Worm (Caenorhabditis elegans): Measurements from ENCODE around the gene kin-30.
"Not testable (repeated sequence)": the region's sequence is repeated elsewhere in the genome, so short reads cannot be mapped to it uniquely, and the experiment has no call there.

kin-30 gene

DNA sequence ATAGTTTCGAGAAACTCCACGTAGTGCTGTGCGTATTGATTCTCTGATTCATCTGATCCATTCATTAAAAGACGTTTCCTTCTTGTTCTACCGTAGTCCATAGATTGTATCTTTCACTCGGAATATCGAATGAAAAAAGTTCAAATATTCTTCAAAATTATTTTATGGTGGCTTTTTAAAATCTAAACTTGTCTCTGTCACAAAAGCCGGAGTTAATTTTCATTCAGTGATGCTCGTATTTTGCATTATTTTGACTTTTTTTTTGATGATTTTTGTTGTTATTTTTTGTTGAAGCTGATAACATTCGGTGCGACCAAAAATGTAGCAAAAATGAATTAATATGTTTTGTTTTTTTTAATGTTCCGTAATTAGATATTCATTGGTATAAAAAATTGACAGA is 8.9 kb upstream of the kin-30 start, which contains the start of gene nhr-164:
nhr-164 (minus strand) TSS at position 101 of the 400 bp plus-strand sequence.
- TF ChIP-seq nhr-20 (tag; optimal IDR thresholded peaks at IDR 0.05) (no peak), nhr-47 (tag; optimal IDR thresholded peaks at IDR 0.05) (no peak), ztf-4 (tag; optimal IDR thresholded peaks at IDR 0.05) (no peak), lin-15B (tag; optimal IDR thresholded peaks at IDR 0.05) (no peak), fkh-4 (tag; optimal IDR thresholded peaks at IDR 0.05; ENCODE audit: borderline replicate concordance) (no peak)

DNA sequence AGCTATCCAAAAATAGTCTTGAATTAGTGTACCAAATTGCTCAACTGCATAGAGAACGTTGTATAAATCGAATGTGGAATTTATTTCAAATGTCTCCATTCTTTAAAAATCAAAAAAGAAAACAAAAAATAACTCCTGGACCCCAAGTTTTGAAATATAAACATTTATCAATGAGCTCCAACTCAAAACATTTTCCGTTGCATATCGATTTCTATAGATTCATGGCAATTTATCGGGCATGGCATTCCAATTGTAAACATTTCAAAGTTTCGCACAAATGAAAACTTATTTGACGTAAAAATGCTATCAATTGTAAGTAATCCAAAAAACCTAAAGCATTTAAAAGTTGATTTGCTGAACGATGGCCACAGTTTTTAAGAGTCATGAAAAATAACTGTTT is 6.0 kb upstream of the kin-30 start, which contains the start of gene srw-12:
srw-12 (minus strand) TSS at position 101 of the 400 bp plus-strand sequence.
- TF ChIP-seq ama-1 (optimal IDR thresholded peaks at IDR 0.05) (no peak), ceh-90 (tag; optimal IDR thresholded peaks at IDR 0.05) (no peak), efl-1 (optimal IDR thresholded peaks at IDR 0.05) (no peak), efl-1 (GFP tag; optimal IDR thresholded peaks at IDR 0.05 in 1 of 2) (no peak), ceh-88 (GFP tag; IDR thresholded peaks at IDR 0.05) (no peak), mep-1 (tag; optimal IDR thresholded peaks at IDR 0.05) (no peak), xbp-1 (tag; optimal IDR thresholded peaks at IDR 0.05) (no peak), aha-1 (tag; optimal IDR thresholded peaks at IDR 0.05) (no peak), ets-5 (GFP tag; IDR thresholded peaks at IDR 0.05) (no peak), ztf-4 (tag; optimal IDR thresholded peaks at IDR 0.05) (no peak), zip-4 (GFP tag; optimal IDR thresholded peaks at IDR 0.05) (no peak)

DNA sequence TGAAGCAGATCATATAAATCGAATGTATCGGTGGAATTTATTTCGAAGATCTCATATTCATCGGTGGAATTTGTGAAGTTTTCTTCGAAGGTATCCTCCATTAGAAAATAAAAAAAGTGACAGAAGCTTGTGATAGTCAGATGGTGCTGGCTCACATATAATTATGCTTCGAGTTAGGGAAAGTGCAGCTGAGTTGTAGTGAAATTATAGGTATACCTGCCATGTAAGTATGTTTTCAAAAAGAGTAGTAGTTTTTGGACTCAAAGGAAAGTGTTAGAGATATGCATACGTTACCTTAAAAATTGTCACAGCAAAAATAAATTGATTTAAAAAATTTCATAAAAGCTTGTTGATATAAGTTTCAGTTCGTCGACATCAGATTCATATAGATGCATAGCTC is 4.3 kb upstream of the kin-30 start, which contains the start of gene srw-11:
srw-11 (minus strand) TSS at position 101 of the 400 bp plus-strand sequence.
- TF ChIP-seq zag-1 (tag; optimal IDR thresholded peaks at IDR 0.05), result no peak
- no peak for TF ChIP-seq mep-1 (tag; optimal IDR thresholded peaks at IDR 0.05)
- no peak for TF ChIP-seq unc-98 (GFP tag; IDR thresholded peaks at IDR 0.05)
- TF ChIP-seq efl-3 (GFP tag; optimal IDR thresholded peaks at IDR 0.05), result no peak
- no peak for TF ChIP-seq xbp-1 (tag; optimal IDR thresholded peaks at IDR 0.05)
- TF ChIP-seq nhr-12 (tag; optimal IDR thresholded peaks at IDR 0.05), result no peak

DNA sequence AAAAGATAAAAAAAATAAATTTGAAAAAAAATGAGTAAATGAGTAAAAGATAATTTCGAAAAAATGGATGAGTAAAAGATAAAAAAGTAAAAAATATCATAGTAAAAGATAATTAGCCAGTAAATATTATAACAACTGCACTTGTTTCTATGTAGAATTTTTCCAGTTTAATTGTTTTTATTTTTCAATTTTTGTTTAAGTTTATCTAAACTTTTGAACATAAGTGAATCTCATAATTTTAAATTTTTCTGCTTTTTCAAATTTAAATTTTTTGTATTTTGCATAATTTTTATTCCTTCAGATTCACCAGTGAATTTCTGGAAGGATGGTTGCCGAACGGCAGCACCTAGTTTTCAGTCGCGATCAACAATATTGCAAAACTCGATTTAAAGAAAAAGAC is 3.3 kb upstream of the kin-30 start, which contains the start of gene chil-12:
chil-12 (plus strand) TSS at position 301 of the 400 bp plus-strand sequence.
- no peak for TF ChIP-seq elt-3 (tag; optimal IDR thresholded peaks at IDR 0.05)
- TF ChIP-seq nhr-28 (tag; optimal IDR thresholded peaks at IDR 0.05), result no peak
- no peak for TF ChIP-seq aly-2 (tag; optimal IDR thresholded peaks at IDR 0.05)
- no peak for TF ChIP-seq Y116A8C.19 (tag; optimal IDR thresholded peaks at IDR 0.05; ENCODE audit: borderline replicate concordance)
- TF ChIP-seq nhr-71 (tag; optimal IDR thresholded peaks at IDR 0.05), result no peak
- TF ChIP-seq hlh-4 (tag; optimal IDR thresholded peaks at IDR 0.05), result no peak
- no peak for TF ChIP-seq C16A3.4 (tag; optimal IDR thresholded peaks at IDR 0.05)
- TF ChIP-seq fkh-8 (tag; optimal IDR thresholded peaks at IDR 0.05), result no peak
- TF ChIP-seq ceh-8 (GFP tag; optimal IDR thresholded peaks at IDR 0.05), result no peak
- TF ChIP-seq sptf-1 (tag; optimal IDR thresholded peaks at IDR 0.05), result no peak
- TF ChIP-seq irx-1 (tag; optimal IDR thresholded peaks at IDR 0.05), result no peak
- TF ChIP-seq nhr-19 (GFP tag; conservative IDR thresholded peaks at IDR 0.05), result no peak
- no peak for TF ChIP-seq egl-13 (tag; optimal IDR thresholded peaks at IDR 0.05)
- no peak for TF ChIP-seq ztf-4 (tag; optimal IDR thresholded peaks at IDR 0.05)

DNA sequence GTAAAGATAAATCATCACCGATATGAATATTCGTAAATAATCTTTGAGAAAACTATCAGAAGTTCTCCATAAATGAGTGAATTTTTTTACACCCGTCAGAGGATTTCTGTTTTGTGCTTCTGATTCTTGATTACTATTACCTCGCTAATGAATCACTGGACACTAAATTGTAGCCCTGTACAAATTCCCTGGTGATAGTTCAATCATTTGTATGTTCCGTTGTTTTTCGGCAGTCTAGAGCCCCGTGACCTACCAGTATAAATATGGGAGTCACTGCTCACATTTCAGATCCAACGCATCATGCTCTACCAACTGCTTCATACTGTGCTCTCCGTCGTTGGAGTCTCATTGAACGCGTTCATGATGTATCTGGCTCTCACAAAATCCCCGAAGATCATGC is 5.7 kb downstream of the kin-30 start, which contains the start of gene srd-28:
srd-28 (plus strand) TSS at position 301 of the 400 bp plus-strand sequence.
- TF ChIP-seq alr-1 (tag; optimal IDR thresholded peaks at IDR 0.05; ENCODE audit: borderline replicate concordance); pax-3 (tag; optimal IDR thresholded peaks at IDR 0.05); swsn-7 (tag; optimal IDR thresholded peaks at IDR 0.05): not testable (repeated sequence)
